Worm (Caenorhabditis elegans): ENCODE data around the gene mks-2.

- TF ChIP-seq C08G9.2 (tag; optimal IDR thresholded peaks at IDR 0.05) = no peak
- no peak for TF ChIP-seq nhr-11 (tag; optimal IDR thresholded peaks at IDR 0.05)
- no peak for TF ChIP-seq hlh-30 (tag; optimal IDR thresholded peaks at IDR 0.05; ENCODE audit: insufficient read depth)
- TF ChIP-seq sox-4 (tag; optimal IDR thresholded peaks at IDR 0.05) = no peak
- no peak for TF ChIP-seq ceh-45 (GFP tag; IDR thresholded peaks at IDR 0.05)
- no peak for TF ChIP-seq hlh-6 (tag; optimal IDR thresholded peaks at IDR 0.05)
- no peak for TF ChIP-seq fkh-10 (GFP tag; optimal IDR thresholded peaks at IDR 0.05)
- no peak for TF ChIP-seq C38D4.7 (GFP tag; optimal IDR thresholded peaks at IDR 0.05)
- no peak for TF ChIP-seq hlh-8 (tag; optimal IDR thresholded peaks at IDR 0.05)
- no peak for TF ChIP-seq pha-4 (tag; optimal IDR thresholded peaks at IDR 0.05)
These were observed at the start of gene mks-2 for ce11 chrII:6219346-6219745.
